Worm (Caenorhabditis elegans) whole organism, L1 larva: ENCODE results near the gene W09D6.1.

Experiments used
- elt-2 ChIP-seq: sonication (generic microtip); optimal IDR thresholded peaks from 2 replicates; lab custom pipeline; 2016; ENCODE audit warnings: missing genetic modification characterization, mild to moderate bottlenecking, inconsistent platforms, missing compliant biosample characterization, missing genetic modification reagents
- fkh-10 ChIP-seq: sonication (generic microtip); optimal IDR thresholded peaks from 2 replicates; lab custom pipeline; 2017; ENCODE audit warnings: missing biosample characterization, missing genetic modification reagents, missing genetic modification characterization
- mdl-1 ChIP-seq, 2 experiments: fragments of 150-350 bp; optimal IDR thresholded peaks; 2 replicates each; lab custom pipeline; 2014 to 2017; ENCODE audit warnings: missing biosample characterization in 2 of 2, missing genetic modification characterization in 2 of 2, inconsistent platforms in 1 of 2
- pag-3 ChIP-seq: sonication (generic microtip); optimal IDR thresholded peaks from 2 replicates; lab custom pipeline; 2017; ENCODE audit warnings: missing genetic modification characterization, mild to moderate bottlenecking, missing compliant biosample characterization, antibody characterized with exemption, borderline replicate concordance; ENCODE audit not compliant: insufficient read depth
- rnt-1 ChIP-seq: sonication (generic microtip); optimal IDR thresholded peaks from 2 replicates; lab custom pipeline; 2016; ENCODE audit warnings: mild to moderate bottlenecking, missing genetic modification characterization, moderate library complexity, missing compliant biosample characterization
- sup-37 ChIP-seq: fragments of 200-800 bp; sonication (Bioruptor generic); optimal IDR thresholded peaks from 2 replicates; lab custom pipeline; 2018; ENCODE audit warnings: mild to moderate bottlenecking, missing genetic modification characterization, missing compliant biosample characterization
- tlp-1 ChIP-seq: fragments of 150-350 bp; optimal IDR thresholded peaks from 2 replicates; lab custom pipeline; 2014; ENCODE audit warnings: missing biosample characterization, missing genetic modification characterization

DNA sequence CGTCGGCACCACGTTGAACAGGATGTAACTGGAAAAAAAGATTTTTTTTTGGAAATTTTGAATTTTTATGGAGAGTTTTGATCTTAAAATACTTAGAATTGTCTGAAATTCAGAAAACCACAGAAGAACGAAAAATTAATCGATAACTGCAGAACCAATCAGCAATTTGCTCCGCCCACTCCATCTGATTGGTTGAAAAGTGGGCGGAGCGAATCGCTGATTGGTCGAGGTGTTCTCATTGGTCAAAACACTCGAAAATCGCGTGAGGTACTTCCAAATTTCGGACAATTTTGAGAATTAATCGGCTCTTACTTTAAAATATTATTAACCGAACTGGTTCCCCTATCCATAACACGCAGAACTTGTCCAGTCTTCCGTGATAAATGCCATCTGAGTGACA is 27.0 kb downstream of the W09D6.1 start:
- no peak for TF ChIP-seq elt-2
- no peak for TF ChIP-seq rnt-1 (tag; lab: Kevin White, UChicago)
- TF ChIP-seq mdl-1 (tag; optimal IDR thresholded peaks at IDR 0.05; lab: Kevin White, UChicago), result no peak
- no peak for TF ChIP-seq tlp-1 (tag; lab: Kevin White, UChicago)
- no peak for TF ChIP-seq pag-3
- TF ChIP-seq sup-37 (GFP tag; lab: Kevin White, UChicago), result no peak
- no peak for TF ChIP-seq fkh-10 (GFP tag; lab: Kevin White, UChicago)
